Fruit fly (Drosophila melanogaster) whole organism, prepupa: Measurements from ENCODE around the gene CG10958.
A peak's percentile ranks its signal among the peaks of the same experiment; 100 is the strongest.

Source experiments
- CG10631 ChIP-seq: fragments of 200-800 bp; sonication (Bioruptor generic); optimal IDR thresholded peaks from 2 replicates; lab custom pipeline; 2016; ENCODE audit warnings: missing biosample characterization, missing genetic modification characterization
- CG10669 ChIP-seq: fragments of 200-800 bp; sonication (Bioruptor generic); optimal IDR thresholded peaks from 3 replicates; lab custom pipeline; 2018; ENCODE audit warnings: missing biosample characterization, mild to moderate bottlenecking, missing genetic modification characterization, moderate library complexity
- CG11294 ChIP-seq: fragments of 200-800 bp; sonication (Bioruptor generic); IDR thresholded peaks from 2 replicates; pipeline ENCODE4 v1.3.6; 2022; ENCODE audit warnings: missing biosample characterization, missing genetic modification characterization
- CG11762 ChIP-seq: fragments of 200-800 bp; sonication (Bioruptor generic); optimal IDR thresholded peaks from 3 replicates; lab custom pipeline; 2016; ENCODE audit warnings: missing biosample characterization, missing genetic modification characterization; ENCODE audit not compliant: insufficient read depth
- CG11902 ChIP-seq: fragments of 200-800 bp; sonication (Bioruptor generic); optimal IDR thresholded peaks from 3 replicates; lab custom pipeline; 2016; ENCODE audit warnings: missing biosample characterization, missing genetic modification characterization
- CG15336 ChIP-seq: fragments of 200-800 bp; sonication (Bioruptor generic); IDR thresholded peaks from 2 replicates; pipeline ENCODE4 v1.3.6; 2022; ENCODE audit warnings: missing biosample characterization, missing genetic modification characterization
- CG16779 ChIP-seq: fragments of 200-800 bp; sonication (Bioruptor generic); optimal IDR thresholded peaks from 3 replicates; lab custom pipeline; 2017; ENCODE audit warnings: missing biosample characterization, mild to moderate bottlenecking, missing genetic modification characterization
- CG3032 ChIP-seq: fragments of 200-800 bp; optimal IDR thresholded peaks from 2 replicates; lab custom pipeline; 2019; ENCODE audit warnings: missing biosample characterization, mild to moderate bottlenecking, missing genetic modification characterization, moderate library complexity
- CG32006 ChIP-seq: fragments of 200-800 bp; sonication (Bioruptor generic); optimal IDR thresholded peaks from 3 replicates; lab custom pipeline; 2017; ENCODE audit warnings: missing biosample characterization, mild to moderate bottlenecking, missing genetic modification characterization
- CG3919 ChIP-seq: fragments of 200-800 bp; sonication (Bioruptor generic); optimal IDR thresholded peaks from 3 replicates; lab custom pipeline; 2016; ENCODE audit warnings: missing biosample characterization, missing genetic modification characterization
- CG6163 ChIP-seq: fragments of 200-800 bp; sonication (Bioruptor generic); IDR thresholded peaks from 3 replicates; pipeline ENCODE4 v1.3.6; 2022; ENCODE audit warnings: missing biosample characterization, missing genetic modification characterization
- CG6792 ChIP-seq: fragments of 200-800 bp; sonication (Bioruptor generic); optimal IDR thresholded peaks from 3 replicates; lab custom pipeline; 2016; ENCODE audit warnings: missing biosample characterization, missing genetic modification characterization
- CG6808 ChIP-seq: fragments of 200-800 bp; sonication (Bioruptor generic); optimal IDR thresholded peaks from 3 replicates; lab custom pipeline; 2017; ENCODE audit warnings: missing biosample characterization, missing genetic modification characterization, mild to moderate bottlenecking, moderate library complexity, missing genetic modification reagents
- CG6854 ChIP-seq: fragments of 200-800 bp; sonication (Bioruptor generic); optimal IDR thresholded peaks from 2 replicates; lab custom pipeline; 2017; ENCODE audit warnings: missing biosample characterization, mild to moderate bottlenecking, missing genetic modification characterization
- CG7368 ChIP-seq: fragments of 200-800 bp; sonication (Bioruptor generic); optimal IDR thresholded peaks from 3 replicates; lab custom pipeline; 2016; ENCODE audit warnings: missing biosample characterization, missing genetic modification characterization
- CG8119 ChIP-seq: fragments of 200-800 bp; sonication (Bioruptor generic); IDR thresholded peaks from 3 replicates; pipeline ENCODE4 v1.3.6; 2022; ENCODE audit warnings: missing biosample characterization, missing genetic modification characterization
- CG8319 ChIP-seq: fragments of 200-800 bp; sonication (Bioruptor generic); optimal IDR thresholded peaks from 3 replicates; lab custom pipeline; 2016; ENCODE audit warnings: missing biosample characterization, missing genetic modification characterization
- CG8632 ChIP-seq: fragments of 200-800 bp; sonication (Bioruptor generic); optimal IDR thresholded peaks from 3 replicates; lab custom pipeline; 2016; ENCODE audit warnings: missing biosample characterization, missing genetic modification characterization
- CG9139 ChIP-seq: fragments of 200-800 bp; sonication (Bioruptor generic); optimal IDR thresholded peaks from 3 replicates; lab custom pipeline; 2017; ENCODE audit warnings: missing biosample characterization, mild to moderate bottlenecking, missing genetic modification characterization
- Eip75B ChIP-seq: fragments of 200-800 bp; sonication (Bioruptor generic); optimal IDR thresholded peaks from 3 replicates; lab custom pipeline; 2016; ENCODE audit warnings: missing biosample characterization, missing genetic modification characterization
- Eip78C ChIP-seq: fragments of 200-800 bp; sonication (Bioruptor generic); peaks from one replicate; lab custom pipeline; 2016; ENCODE audit warnings: missing biosample characterization, missing genetic modification characterization
- Eip93F ChIP-seq: fragments of 200-800 bp; sonication (Bioruptor generic); optimal IDR thresholded peaks from 2 replicates; lab custom pipeline; 2016; ENCODE audit warnings: missing biosample characterization, mild to moderate bottlenecking, missing genetic modification characterization
- Ets21C ChIP-seq: fragments of 200-800 bp; sonication (Bioruptor generic); optimal IDR thresholded peaks from 3 replicates; lab custom pipeline; 2016; ENCODE audit warnings: missing biosample characterization, missing genetic modification characterization
- Gug ChIP-seq: fragments of 200-800 bp; sonication (Bioruptor generic); IDR thresholded peaks from 2 replicates; pipeline ENCODE4 v1.3.6; 2022; ENCODE audit warnings: missing biosample characterization, missing genetic modification characterization
- Hr38 ChIP-seq: sonication (Bioruptor generic); optimal IDR thresholded peaks from 2 replicates; lab custom pipeline; 2016; ENCODE audit warnings: missing biosample characterization, missing genetic modification characterization
- Hr39 ChIP-seq: fragments of 200-800 bp; sonication (Bioruptor generic); optimal IDR thresholded peaks from 2 replicates; lab custom pipeline; 2016; ENCODE audit warnings: missing biosample characterization, missing genetic modification characterization
- Lpt ChIP-seq: fragments of 200-800 bp; sonication (Bioruptor generic); optimal IDR thresholded peaks from 3 replicates; lab custom pipeline; 2016; ENCODE audit warnings: missing biosample characterization, missing genetic modification characterization
- Met ChIP-seq: fragments of 200-800 bp; sonication (Bioruptor generic); optimal IDR thresholded peaks from 3 replicates; lab custom pipeline; 2016; ENCODE audit warnings: missing biosample characterization, missing genetic modification characterization
- OdsH ChIP-seq: fragments of 200-800 bp; sonication (Bioruptor generic); optimal IDR thresholded peaks from 3 replicates; lab custom pipeline; 2016; ENCODE audit warnings: missing biosample characterization, missing genetic modification characterization
- Smox ChIP-seq: fragments of 200-800 bp; sonication (Bioruptor generic); optimal IDR thresholded peaks from 3 replicates; lab custom pipeline; 2016; ENCODE audit warnings: missing biosample characterization, missing genetic modification characterization
- Sox102F ChIP-seq: fragments of 200-800 bp; sonication (Bioruptor generic); optimal IDR thresholded peaks from 2 replicates; lab custom pipeline; 2016; ENCODE audit warnings: missing biosample characterization, mild to moderate bottlenecking, missing genetic modification characterization
- Sox14 ChIP-seq: fragments of 200-800 bp; sonication (Bioruptor generic); optimal IDR thresholded peaks from 3 replicates; lab custom pipeline; 2016; ENCODE audit warnings: missing biosample characterization, missing genetic modification characterization
- Sox15 ChIP-seq: fragments of 200-800 bp; sonication (Bioruptor generic); optimal IDR thresholded peaks from 3 replicates; lab custom pipeline; 2016; ENCODE audit warnings: missing biosample characterization, missing genetic modification characterization
- achi ChIP-seq: fragments of 200-800 bp; sonication (Bioruptor generic); optimal IDR thresholded peaks from 3 replicates; lab custom pipeline; 2016; ENCODE audit warnings: missing biosample characterization, missing genetic modification characterization
- acj6 ChIP-seq: fragments of 200-800 bp; sonication (Bioruptor generic); optimal IDR thresholded peaks from 3 replicates; lab custom pipeline; 2016; ENCODE audit warnings: missing biosample characterization, missing genetic modification characterization
- cyc ChIP-seq: fragments of 200-800 bp; sonication (Bioruptor generic); optimal IDR thresholded peaks from 3 replicates; lab custom pipeline; 2016; ENCODE audit warnings: missing biosample characterization, missing genetic modification characterization
- dac ChIP-seq: fragments of 200-800 bp; sonication (Bioruptor generic); optimal IDR thresholded peaks from 2 replicates; lab custom pipeline; 2017; ENCODE audit warnings: missing biosample characterization, mild to moderate bottlenecking, missing genetic modification characterization
- dsx ChIP-seq: fragments of 200-800 bp; optimal IDR thresholded peaks from 3 replicates; lab custom pipeline; 2019; ENCODE audit warnings: missing biosample characterization, mild to moderate bottlenecking, missing genetic modification characterization, moderate library complexity; ENCODE audit not compliant: poor library complexity, severe bottlenecking
- eg ChIP-seq: fragments of 200-800 bp; sonication (Bioruptor generic); IDR thresholded peaks from 3 replicates; pipeline ENCODE4 v1.3.6; 2022; ENCODE audit warnings: missing biosample characterization, missing genetic modification characterization
- fd59A ChIP-seq: fragments of 200-800 bp; sonication (Bioruptor generic); optimal IDR thresholded peaks from 2 replicates; lab custom pipeline; 2017; ENCODE audit warnings: missing biosample characterization, mild to moderate bottlenecking, missing genetic modification characterization, missing genetic modification reagents
- fd85E ChIP-seq: fragments of 200-800 bp; sonication (Bioruptor generic); optimal IDR thresholded peaks from 3 replicates; lab custom pipeline; 2016; ENCODE audit warnings: missing biosample characterization, missing genetic modification characterization
- fkh ChIP-seq: fragments of 200-800 bp; sonication (Bioruptor generic); optimal IDR thresholded peaks from 3 replicates; lab custom pipeline; 2017; ENCODE audit warnings: missing biosample characterization, mild to moderate bottlenecking, missing genetic modification characterization, moderate library complexity
- lz ChIP-seq: fragments of 200-800 bp; sonication (Bioruptor generic); optimal IDR thresholded peaks from 3 replicates; lab custom pipeline; 2016; ENCODE audit warnings: missing biosample characterization, missing genetic modification characterization
- pdm3 ChIP-seq: fragments of 200-800 bp; sonication (Bioruptor generic); optimal IDR thresholded peaks from 3 replicates; lab custom pipeline; 2016; ENCODE audit warnings: missing biosample characterization, missing genetic modification characterization
- spab ChIP-seq: fragments of 200-800 bp; sonication (Bioruptor generic); optimal IDR thresholded peaks from 2 replicates; lab custom pipeline; 2017; ENCODE audit warnings: missing biosample characterization, mild to moderate bottlenecking, missing genetic modification characterization, missing genetic modification reagents
- svp ChIP-seq: fragments of 200-800 bp; sonication (Bioruptor generic); peaks from one replicate; lab custom pipeline; 2016; ENCODE audit warnings: missing biosample characterization, missing genetic modification characterization
- topi ChIP-seq: fragments of 200-800 bp; sonication (Bioruptor generic); optimal IDR thresholded peaks from 3 replicates; lab custom pipeline; 2016; ENCODE audit warnings: missing biosample characterization, missing genetic modification characterization
- vri ChIP-seq: fragments of 200-800 bp; sonication (Bioruptor generic); optimal IDR thresholded peaks from 3 replicates; lab custom pipeline; 2016; ENCODE audit warnings: missing biosample characterization, mild to moderate bottlenecking, missing genetic modification characterization

The CG10958 gene

DNA sequence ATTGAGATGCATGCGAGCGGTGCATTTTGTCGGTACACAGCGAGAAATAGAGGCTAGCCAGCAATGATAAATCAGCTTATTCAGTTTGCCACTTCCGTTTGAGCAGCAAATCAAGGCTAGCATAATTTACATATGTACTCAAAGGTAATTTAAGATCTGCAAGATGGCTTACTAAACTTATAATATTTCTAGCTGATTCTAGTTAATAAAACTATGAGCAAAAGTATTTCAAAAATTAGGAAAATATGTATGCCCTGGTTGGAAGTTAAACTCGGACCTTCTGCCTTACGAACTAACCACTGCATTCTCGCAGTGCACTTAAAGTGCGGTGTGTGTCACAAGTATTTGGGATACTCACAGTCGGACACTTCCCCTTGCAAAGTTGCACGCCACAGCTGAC lies 9.3 kb upstream of the CG10958 start (continued):
- TF ChIP-seq CG10631 = peak; percentile 30
- TF ChIP-seq Eip93F = no peak
- peak; percentile 53 for TF ChIP-seq CG3919 (GFP tag; lab: Kevin White, UChicago)
- peak; percentile 6 for TF ChIP-seq Hr39 (GFP tag; lab: Kevin White, UChicago)
- TF ChIP-seq dac (GFP tag; lab: Kevin White, UChicago) = peak; percentile 47
- TF ChIP-seq Sox102F = no peak
- peak; percentile 22 for TF ChIP-seq CG7368 (GFP tag; lab: Kevin White, UChicago)
- peak; percentile 66; the same call in 2 of the 3 replicates for TF ChIP-seq CG6163 (GFP tag; lab: Robert Waterston, UW)
- TF ChIP-seq CG11902 (GFP tag; lab: Kevin White, UChicago) = peak; percentile 5
- peak; percentile 34 for TF ChIP-seq achi (GFP tag; lab: Kevin White, UChicago)
- TF ChIP-seq CG3032 (tag; lab: Kevin White, UChicago) = peak; percentile 46
- TF ChIP-seq CG6808 (GFP tag; lab: Kevin White, UChicago) = peak; percentile 48
- no peak for TF ChIP-seq Met
- TF ChIP-seq Sox15 = peak; percentile 0
- no peak for TF ChIP-seq fkh (GFP tag; lab: Kevin White, UChicago)
- TF ChIP-seq CG10669 (GFP tag; lab: Kevin White, UChicago) = peak; percentile 40
- no peak for TF ChIP-seq spab (GFP tag; lab: Kevin White, UChicago)
- no peak for TF ChIP-seq CG16779 (tag; lab: Kevin White, UChicago)
- peak; percentile 28 for TF ChIP-seq Sox14
- no peak for TF ChIP-seq CG9139
- TF ChIP-seq fd85E (GFP tag; lab: Kevin White, UChicago) = no peak

DNA sequence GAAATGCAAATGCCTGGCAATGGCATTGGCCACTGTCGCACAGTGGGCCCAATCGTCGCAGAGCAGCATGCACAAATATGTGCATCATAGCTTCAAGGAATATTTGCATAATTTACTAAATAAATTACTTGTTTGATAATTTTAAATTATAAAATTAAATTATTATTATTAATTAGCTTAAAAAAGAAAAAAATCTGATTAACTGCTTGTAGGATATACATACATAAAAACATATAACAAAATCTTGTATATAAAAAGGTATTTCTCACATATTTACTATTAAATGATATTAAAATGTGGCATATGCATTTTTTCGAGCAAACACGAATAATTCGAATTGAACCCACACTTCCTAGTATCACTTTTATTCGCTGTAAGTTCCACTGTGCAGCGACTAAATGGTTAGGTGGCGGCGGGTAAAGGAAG lies 6.8 kb upstream of the CG10958 start:
- TF ChIP-seq fd85E (GFP tag; lab: Kevin White, UChicago) = no peak
- peak; percentile 37 for TF ChIP-seq OdsH (GFP tag; lab: Kevin White, UChicago)
- peak; percentile 54 for TF ChIP-seq CG15336 (GFP tag; lab: Robert Waterston, UW)
- TF ChIP-seq CG10669 (GFP tag; lab: Kevin White, UChicago) = no peak
- TF ChIP-seq Eip93F = no peak
- peak; percentile 23 for TF ChIP-seq achi (GFP tag; lab: Kevin White, UChicago)
- TF ChIP-seq CG11762 = no peak
- no peak for TF ChIP-seq Met
- TF ChIP-seq CG8119 (GFP tag; lab: Robert Waterston, UW) = peak; percentile 48; the same call in 2 of the 3 replicates
- no peak for TF ChIP-seq Eip75B (GFP tag; lab: Kevin White, UChicago)
- peak; percentile 12 for TF ChIP-seq acj6 (GFP tag; lab: Kevin White, UChicago)
- TF ChIP-seq Eip78C (GFP tag; lab: Kevin White, UChicago) = peak; percentile 67
- TF ChIP-seq CG6163 (GFP tag; lab: Robert Waterston, UW) = 0 out of 3 replicates have a peak, but pooled peaks have one; percentile 21
- TF ChIP-seq pdm3 (GFP tag; lab: Kevin White, UChicago) = no peak
- TF ChIP-seq svp (GFP tag; lab: Kevin White, UChicago) = no peak
- TF ChIP-seq fkh (GFP tag; lab: Kevin White, UChicago) = no peak
- no peak for TF ChIP-seq vri
- peak; percentile 81 for TF ChIP-seq CG32006 (GFP tag; lab: Kevin White, UChicago)
- peak; percentile 39; the same call in 1 of the 2 replicates for TF ChIP-seq CG11294 (GFP tag; lab: Robert Waterston, UW)
- TF ChIP-seq Smox (GFP tag; lab: Kevin White, UChicago) = no peak
- TF ChIP-seq lz (GFP tag; lab: Kevin White, UChicago) = no peak
- no peak for TF ChIP-seq CG16779 (tag; lab: Kevin White, UChicago)
- peak; percentile 23 for TF ChIP-seq CG10631
- TF ChIP-seq Hr38 (GFP tag; lab: Kevin White, UChicago) = no peak
- no peak for TF ChIP-seq dsx (GFP tag; lab: Kevin White, UChicago)
- TF ChIP-seq CG6792 = no peak
- no peak for TF ChIP-seq Gug (GFP tag; lab: Robert Waterston, UW)
- TF ChIP-seq Sox14 = no peak
- TF ChIP-seq cyc (GFP tag; lab: Kevin White, UChicago) = no peak
- TF ChIP-seq CG3032 (tag; lab: Kevin White, UChicago) = no peak
- no peak for TF ChIP-seq spab (GFP tag; lab: Kevin White, UChicago)
- peak; percentile 3 for TF ChIP-seq CG3919 (GFP tag; lab: Kevin White, UChicago)
- TF ChIP-seq CG11902 (GFP tag; lab: Kevin White, UChicago) = no peak
- TF ChIP-seq Ets21C (GFP tag; lab: Kevin White, UChicago) = no peak
- no peak for TF ChIP-seq Sox15
- no peak for TF ChIP-seq CG6808 (GFP tag; lab: Kevin White, UChicago)
- TF ChIP-seq Lpt (GFP tag; lab: Kevin White, UChicago) = peak; percentile 5
- no peak for TF ChIP-seq topi (GFP tag; lab: Kevin White, UChicago)
- TF ChIP-seq eg (GFP tag; lab: Robert Waterston, UW) = 0 out of 3 replicates have a peak, but pooled peaks have one; percentile 27
- TF ChIP-seq fd59A (GFP tag; lab: Kevin White, UChicago) = no peak
- no peak for TF ChIP-seq CG6854 (GFP tag; lab: Kevin White, UChicago)
- TF ChIP-seq CG8632 (GFP tag; lab: Kevin White, UChicago) = no peak
- TF ChIP-seq CG8319 (GFP tag; lab: Kevin White, UChicago) = no peak
